Fruit fly (Drosophila melanogaster): ENCODE measurements around the gene pnt.

dm6 chr3R:23260569-23260968 lies 85.4 kb downstream of the pnt start:
- TF ChIP-seq CG8301 (tag; optimal IDR thresholded peaks at IDR 0.05) (no peak), Pif1A (GFP tag; optimal IDR thresholded peaks at IDR 0.05) (no peak), CG32121 (GFP tag; IDR thresholded peaks at IDR 0.05) (no peak), gl (tag; optimal IDR thresholded peaks at IDR 0.05) (no peak), CG13204 (GFP tag; optimal IDR thresholded peaks at IDR 0.05) (no peak), CG4496 (GFP tag; IDR thresholded peaks at IDR 0.05) (no peak), CG10348 (GFP tag; IDR thresholded peaks at IDR 0.05) (no peak), EcR (GFP tag; optimal IDR thresholded peaks at IDR 0.05) (no peak), fd96Ca (GFP tag; IDR thresholded peaks at IDR 0.05) (no peak)
